Worm (Caenorhabditis elegans) whole organism, L1 larva: ENCODE data around the gene clc-21.

Experiments used
- nhr-28 ChIP-seq: fragments of 150-350 bp; optimal IDR thresholded peaks from 2 replicates; lab custom pipeline; 2014; ENCODE audit warnings: missing biosample characterization, missing genetic modification characterization
- pag-3 ChIP-seq: sonication (generic microtip); optimal IDR thresholded peaks from 2 replicates; lab custom pipeline; 2017; ENCODE audit warnings: missing genetic modification characterization, mild to moderate bottlenecking, missing compliant biosample characterization, antibody characterized with exemption, borderline replicate concordance; ENCODE audit not compliant: insufficient read depth
- sptf-1 ChIP-seq: fragments of 150-350 bp; optimal IDR thresholded peaks from 2 replicates; lab custom pipeline; 2014; ENCODE audit warnings: missing biosample characterization, missing genetic modification characterization
- ztf-11 ChIP-seq, 2 experiments: sonication (generic microtip); optimal IDR thresholded peaks; 2 replicates each; lab custom pipeline; 2016 to 2017; ENCODE audit warnings: missing genetic modification characterization in 2 of 2, missing biosample characterization in 1 of 2, missing compliant biosample characterization in 1 of 2

ce11 chrV:17449836-17450235 lies 32.9 kb downstream of the clc-21 start:
- TF ChIP-seq ztf-11 (tag; optimal IDR thresholded peaks at IDR 0.05; lab: Kevin White, UChicago) (no peak), pag-3 (tag; lab: Kevin White, UChicago) (no peak), nhr-28 (tag; lab: Kevin White, UChicago) (no peak), sptf-1 (no peak)
